Fruit fly (Drosophila melanogaster) whole organism, wandering third instar larva: ENCODE measurements around the gene retm.
A peak's percentile ranks its signal among the peaks of the same experiment; 100 is the strongest.

Experiments
- Abd-B ChIP-seq: fragments of >200 bp; optimal IDR thresholded peaks from 2 replicates; lab custom pipeline; 2017; ENCODE audit warnings: missing biosample characterization, missing genetic modification characterization
- CG32264 ChIP-seq: fragments of 200-800 bp; sonication (Bioruptor generic); optimal IDR thresholded peaks from 2 replicates; lab custom pipeline; 2016; ENCODE audit warnings: missing biosample characterization, missing genetic modification characterization
- CG9705 ChIP-seq: fragments of 200-800 bp; sonication (Bioruptor generic); optimal IDR thresholded peaks from 2 replicates; lab custom pipeline; 2018; ENCODE audit warnings: missing biosample characterization, mild to moderate bottlenecking, missing genetic modification characterization
- CrebA ChIP-seq: fragments of 200-800 bp; sonication (Bioruptor generic); optimal IDR thresholded peaks from 2 replicates; lab custom pipeline; 2016; ENCODE audit warnings: missing biosample characterization, mild to moderate bottlenecking, missing genetic modification characterization, borderline replicate concordance
- Dfd ChIP-seq: fragments of >200 bp; optimal IDR thresholded peaks from 2 replicates; lab custom pipeline; 2017; ENCODE audit warnings: missing biosample characterization, missing genetic modification characterization
- Dif ChIP-seq: fragments of 200-275, 200-300 bp; sonication (Bioruptor generic); optimal IDR thresholded peaks from 2 replicates; lab custom pipeline; 2018; ENCODE audit warnings: missing biosample characterization, missing genetic modification characterization; ENCODE audit not compliant: partially characterized antibody
- HLH106 ChIP-seq: fragments of 200-800 bp; optimal IDR thresholded peaks from 3 replicates; lab custom pipeline; 2019; ENCODE audit warnings: missing biosample characterization, mild to moderate bottlenecking, missing genetic modification characterization, moderate library complexity
- Hnf4 ChIP-seq: fragments of 200-800 bp; sonication (Bioruptor generic); optimal IDR thresholded peaks from 2 replicates; lab custom pipeline; 2016; ENCODE audit warnings: missing biosample characterization, mild to moderate bottlenecking, missing genetic modification characterization
- Hr78 ChIP-seq: fragments of >200 bp; optimal IDR thresholded peaks from 2 replicates; lab custom pipeline; 2017; ENCODE audit warnings: missing biosample characterization, missing genetic modification characterization
- Jra ChIP-seq: sonication (Bioruptor generic); optimal IDR thresholded peaks from 2 replicates; lab custom pipeline; 2016; ENCODE audit warnings: missing biosample characterization, missing genetic modification characterization
- Mio ChIP-seq: sonication (Bioruptor generic); optimal IDR thresholded peaks from 2 replicates; lab custom pipeline; 2016; ENCODE audit warnings: missing biosample characterization, missing genetic modification characterization
- Myc ChIP-seq: fragments of >200 bp; optimal IDR thresholded peaks from 2 replicates; lab custom pipeline; 2017
- OdsH ChIP-seq: fragments of 200-800 bp; sonication (Bioruptor generic); optimal IDR thresholded peaks from 2 replicates; lab custom pipeline; 2016; ENCODE audit warnings: missing biosample characterization, mild to moderate bottlenecking, missing genetic modification characterization
- Rel ChIP-seq, 2 experiments: fragments of 200-800 bp; sonication (Bioruptor generic) in 1 of 2; optimal IDR thresholded peaks; 2 replicates in 1 of 2; 3 replicates in 1 of 2; lab custom pipeline; 2016 to 2019; ENCODE audit warnings: mild to moderate bottlenecking in 2 of 2, missing biosample characterization in 2 of 2, missing genetic modification characterization in 2 of 2, moderate library complexity in 1 of 2
- br ChIP-seq: fragments of 200-800 bp; sonication (Bioruptor generic); optimal IDR thresholded peaks from 2 replicates; lab custom pipeline; 2016; ENCODE audit warnings: missing biosample characterization, missing genetic modification characterization
- dl ChIP-seq, 2 experiments: fragments of 175-275, 200-275 bp in 1 of 2; fragments of 200-275 bp in 1 of 2; sonication (Bioruptor generic); optimal IDR thresholded peaks; lab custom pipeline; 2018; ENCODE audit warnings: mild to moderate bottlenecking in 2 of 2, missing biosample characterization in 2 of 2, missing genetic modification characterization in 2 of 2, moderate library complexity in 2 of 2; ENCODE audit not compliant: partially characterized antibody in 2 of 2, insufficient read depth in 1 of 2
- dmrt93B ChIP-seq: fragments of 200-800 bp; sonication (Bioruptor generic); optimal IDR thresholded peaks from 2 replicates; lab custom pipeline; 2018; ENCODE audit warnings: missing biosample characterization, mild to moderate bottlenecking, missing genetic modification characterization
- dsf ChIP-seq: sonication (Bioruptor generic); optimal IDR thresholded peaks from 2 replicates; lab custom pipeline; 2016; ENCODE audit warnings: missing biosample characterization, missing genetic modification characterization, borderline replicate concordance
- ey ChIP-seq: fragments of 200-800 bp; sonication (Bioruptor generic); optimal IDR thresholded peaks from 2 replicates; lab custom pipeline; 2016; ENCODE audit warnings: missing biosample characterization, missing genetic modification characterization
- foxo ChIP-seq, 2 experiments: fragments of 200-800 bp; sonication (Bioruptor generic); optimal IDR thresholded peaks; 2 replicates in 1 of 2; 3 replicates in 1 of 2; lab custom pipeline; 2016 to 2017; ENCODE audit warnings: missing biosample characterization in 2 of 2, missing genetic modification characterization in 2 of 2
- fru ChIP-seq: fragments of 200-800 bp; sonication (Bioruptor generic); optimal IDR thresholded peaks from 3 replicates; lab custom pipeline; 2016; ENCODE audit warnings: missing biosample characterization, mild to moderate bottlenecking, missing genetic modification characterization
- h ChIP-seq: fragments of 200-800 bp; sonication (Bioruptor generic); optimal IDR thresholded peaks from 3 replicates; lab custom pipeline; 2016; ENCODE audit warnings: missing biosample characterization, mild to moderate bottlenecking, missing genetic modification characterization
- jim ChIP-seq: fragments of 175-275, 200-325 bp; sonication (Bioruptor generic); optimal IDR thresholded peaks from 2 replicates; lab custom pipeline; 2016; ENCODE audit warnings: missing biosample characterization, mild to moderate bottlenecking, missing genetic modification characterization
- lola ChIP-seq: fragments of >200 bp; optimal IDR thresholded peaks from 2 replicates; lab custom pipeline; 2017; ENCODE audit warnings: missing biosample characterization, missing genetic modification characterization
- pan ChIP-seq: fragments of >200 bp; optimal IDR thresholded peaks from 2 replicates; lab custom pipeline; 2017
- psq ChIP-seq: fragments of 200-800 bp; sonication (Bioruptor generic); optimal IDR thresholded peaks from 3 replicates; lab custom pipeline; 2017; ENCODE audit warnings: missing biosample characterization, mild to moderate bottlenecking, missing genetic modification characterization, moderate library complexity
- rgr ChIP-seq: fragments of 200-800 bp; sonication (Bioruptor generic); optimal IDR thresholded peaks from 3 replicates; lab custom pipeline; 2016; ENCODE audit warnings: missing biosample characterization, mild to moderate bottlenecking, missing genetic modification characterization
- sage ChIP-seq: fragments of 200-800 bp; sonication (Bioruptor generic); optimal IDR thresholded peaks from 2 replicates; lab custom pipeline; 2016; ENCODE audit warnings: missing biosample characterization, mild to moderate bottlenecking, missing genetic modification characterization
- sv ChIP-seq: fragments of 200-800 bp; sonication (Bioruptor generic); optimal IDR thresholded peaks from 3 replicates; lab custom pipeline; 2016; ENCODE audit warnings: missing biosample characterization, missing genetic modification characterization
- usp ChIP-seq: fragments of >200 bp; optimal IDR thresholded peaks from 2 replicates; lab custom pipeline; 2017; ENCODE audit warnings: missing biosample characterization, missing genetic modification characterization

retm gene

DNA sequence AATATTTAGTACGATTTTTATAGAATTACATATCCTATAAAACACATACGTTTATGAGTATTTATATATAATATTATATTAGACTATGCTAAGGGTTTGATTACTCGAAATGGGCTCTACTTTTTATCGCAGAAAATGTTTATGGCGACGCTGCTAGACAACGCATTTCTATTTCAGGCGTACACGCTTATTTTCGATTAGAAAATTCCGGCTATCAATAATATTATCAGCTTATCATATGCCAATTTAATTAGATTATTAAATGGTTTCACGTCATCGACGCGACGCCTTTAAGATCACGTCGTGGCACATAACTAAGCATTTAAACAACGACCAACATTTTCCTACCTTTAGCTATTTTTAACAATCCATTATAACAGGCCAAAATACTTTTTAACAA, 29.4 kb downstream of the retm start:
- TF ChIP-seq h (GFP tag; lab: Kevin White, UChicago): peak; percentile 63
- no peak for TF ChIP-seq br (GFP tag; lab: Kevin White, UChicago)

DNA sequence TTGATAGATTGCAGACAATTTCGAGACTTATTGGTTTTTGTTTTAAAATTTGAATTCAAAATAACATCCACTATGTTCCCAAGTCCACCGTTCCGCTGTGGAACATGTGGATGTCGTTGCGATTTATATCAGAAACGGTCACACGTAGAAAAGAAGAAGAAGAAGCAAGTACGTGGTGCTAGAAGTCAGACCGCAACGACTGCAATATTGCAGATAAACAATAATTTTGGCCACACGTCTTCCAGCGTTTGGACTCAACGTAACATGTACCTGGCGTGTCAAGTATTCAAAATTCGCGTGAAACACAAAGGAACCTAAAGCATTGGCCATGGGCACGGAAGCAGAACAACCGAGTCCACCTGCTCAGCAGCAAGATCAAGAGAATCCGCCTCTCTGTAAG, 31.5 kb downstream of the retm start, which contains the start of gene Fic:
Gene Fic, plus strand, starts transcription at position 139 of the 400 bp plus-strand sequence.
- TF ChIP-seq Dif (no peak), Myc (lab: Kevin White, UChicago) (peak; percentile 41), CG9705 (no peak), Mio (GFP tag; lab: Kevin White, UChicago) (no peak), Rel (GFP tag; optimal IDR thresholded peaks at IDR 0.05; lab: Kevin White, UChicago) (no peak), Rel (tag; optimal IDR thresholded peaks at IDR 0.05; lab: Kevin White, UChicago) (no peak), Hr78 (GFP tag; lab: Kevin White, UChicago) (no peak), sage (GFP tag; lab: Kevin White, UChicago) (no peak), CG32264 (GFP tag; lab: Kevin White, UChicago) (no peak), psq (no peak), HLH106 (no peak), sv (GFP tag; lab: Kevin White, UChicago) (no peak), dsf (no peak), OdsH (GFP tag; lab: Kevin White, UChicago) (peak; percentile 4), dl (GFP tag; optimal IDR thresholded peaks at IDR 0.05; lab: Kevin White, UChicago; ENCODE audit: insufficient read depth in 1 of 2, partially characterized antibody in 2 of 2) (no peak)

DNA sequence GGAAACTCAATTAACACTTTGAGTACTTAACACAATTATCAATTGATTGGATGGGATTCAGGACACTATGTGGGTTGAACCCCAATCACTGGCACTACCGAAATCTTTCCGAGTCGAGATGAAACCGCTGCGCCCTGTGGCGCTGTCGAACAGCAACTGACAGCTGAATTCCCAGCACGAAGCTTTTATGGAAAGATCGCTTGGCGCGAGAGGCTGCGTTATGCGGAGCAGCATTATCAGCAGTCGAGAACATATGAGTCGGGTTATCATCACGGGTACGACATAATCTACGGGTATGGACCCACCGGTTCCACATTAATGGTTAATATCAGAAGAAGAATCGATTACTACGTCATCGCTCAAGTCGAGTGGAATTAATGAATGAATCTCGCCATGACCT, 32.6 kb downstream of the retm start, which contains the start of gene Tig:
Gene Tig, minus strand, starts transcription at position 163 of the 400 bp plus-strand sequence.
- TF ChIP-seq rgr (GFP tag; lab: Kevin White, UChicago) (no peak), Rel (GFP tag; optimal IDR thresholded peaks at IDR 0.05; lab: Kevin White, UChicago) (no peak), Rel (tag; optimal IDR thresholded peaks at IDR 0.05; lab: Kevin White, UChicago) (peak; percentile 40), CrebA (GFP tag; lab: Kevin White, UChicago) (no peak), sv (GFP tag; lab: Kevin White, UChicago) (no peak), Hnf4 (GFP tag; lab: Kevin White, UChicago) (no peak), fru (GFP tag; lab: Kevin White, UChicago) (no peak)

DNA sequence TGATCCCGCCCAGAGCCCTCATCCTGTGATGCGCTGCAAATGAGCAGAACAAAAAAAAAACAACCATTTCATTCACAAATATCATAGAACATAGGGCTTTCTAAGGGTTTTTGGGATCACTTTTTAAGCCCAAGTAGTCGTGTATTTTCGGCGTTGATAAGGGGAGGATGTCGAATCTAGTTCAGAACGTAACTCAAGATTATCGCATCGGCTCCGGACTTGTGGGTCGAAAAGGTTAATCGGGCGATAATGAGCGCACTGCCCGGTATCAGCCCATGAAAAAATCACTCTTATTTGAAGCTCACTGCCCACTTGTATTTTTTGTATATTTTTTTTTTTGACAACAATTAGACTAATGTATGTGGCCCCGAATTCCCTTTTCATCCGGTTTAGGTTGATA, 33.2 kb downstream of the retm start:
- no peak for TF ChIP-seq CrebA (GFP tag; lab: Kevin White, UChicago)
- no peak for TF ChIP-seq OdsH (GFP tag; lab: Kevin White, UChicago)
- no peak for TF ChIP-seq Myc (lab: Kevin White, UChicago)
- TF ChIP-seq Hr78 (GFP tag; lab: Kevin White, UChicago): no peak
- TF ChIP-seq psq: no peak
- no peak for TF ChIP-seq dl (GFP tag; optimal IDR thresholded peaks at IDR 0.05; lab: Kevin White, UChicago; ENCODE audit: insufficient read depth in 1 of 2, partially characterized antibody in 2 of 2)
- TF ChIP-seq CG32264 (GFP tag; lab: Kevin White, UChicago): no peak
- TF ChIP-seq sage (GFP tag; lab: Kevin White, UChicago): no peak
- no peak for TF ChIP-seq ey (GFP tag; lab: Kevin White, UChicago)
- TF ChIP-seq usp (GFP tag; lab: Kevin White, UChicago): no peak
- TF ChIP-seq dsf: no peak
- no peak for TF ChIP-seq Rel (GFP tag; optimal IDR thresholded peaks at IDR 0.05; lab: Kevin White, UChicago)
- TF ChIP-seq Rel (tag; optimal IDR thresholded peaks at IDR 0.05; lab: Kevin White, UChicago): no peak

DNA sequence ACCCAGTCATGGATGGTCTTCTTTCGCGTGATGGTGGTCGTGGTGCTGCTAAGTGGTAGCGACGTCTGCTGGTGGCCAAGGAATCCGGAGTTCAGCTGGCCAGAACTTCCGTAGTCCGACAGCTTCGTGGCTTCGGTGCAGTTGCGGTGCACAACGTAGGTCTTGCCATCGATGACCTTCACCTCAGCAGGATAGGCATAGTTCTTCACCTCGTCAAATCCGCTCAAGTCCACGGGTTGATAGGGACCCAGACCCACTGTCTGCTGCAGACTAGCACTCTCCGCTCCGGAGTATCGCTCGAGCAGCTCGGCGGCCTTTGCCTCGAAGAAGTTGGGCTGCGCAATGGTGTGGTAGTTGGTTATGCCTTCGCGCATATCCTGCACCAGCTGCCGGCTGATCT, 34.2 kb downstream of the retm start:
- TF ChIP-seq CG9705 (no peak), pan (lab: Kevin White, UChicago) (no peak), dmrt93B (GFP tag; lab: Kevin White, UChicago) (no peak), sage (GFP tag; lab: Kevin White, UChicago) (no peak), h (GFP tag; lab: Kevin White, UChicago) (no peak)
- TF ChIP-seq, all 38 proteins: peak for 0

DNA sequence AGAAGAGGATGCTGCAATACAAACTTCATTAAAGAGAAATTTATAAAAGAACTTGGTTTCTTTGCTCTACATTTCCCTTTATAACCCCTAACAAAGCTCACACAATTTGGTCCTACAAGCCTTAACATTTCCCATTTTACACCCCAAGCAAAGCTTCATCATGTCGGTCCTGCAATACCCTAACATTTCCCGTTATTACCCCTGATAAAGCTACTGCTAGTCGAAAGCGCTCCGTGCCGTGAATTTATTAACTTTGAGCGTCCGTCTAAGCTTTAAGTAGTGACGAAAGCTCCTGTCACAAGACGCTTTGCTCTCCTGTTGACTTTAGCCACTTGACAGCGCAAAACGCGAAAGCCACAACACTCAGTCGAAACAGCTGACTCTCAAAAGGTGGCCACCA, 43.8 kb downstream of the retm start, which contains the start of gene CG13982:
Gene CG13982, plus strand, starts transcription at position 363 of the 400 bp plus-strand sequence.
- TF ChIP-seq dmrt93B (GFP tag; lab: Kevin White, UChicago) (no peak), Hr78 (GFP tag; lab: Kevin White, UChicago) (no peak), h (GFP tag; lab: Kevin White, UChicago) (no peak), lola (GFP tag; lab: Kevin White, UChicago) (no peak), foxo (GFP tag; optimal IDR thresholded peaks at IDR 0.05; lab: Kevin White, UChicago) (no peak), OdsH (GFP tag; lab: Kevin White, UChicago) (no peak), jim (GFP tag; lab: Kevin White, UChicago) (no peak), usp (GFP tag; lab: Kevin White, UChicago) (no peak), Dfd (GFP tag; lab: Kevin White, UChicago) (no peak), Abd-B (GFP tag; lab: Kevin White, UChicago) (no peak), fru (GFP tag; lab: Kevin White, UChicago) (no peak), Dif (no peak), Jra (GFP tag; lab: Kevin White, UChicago) (no peak), HLH106 (no peak)
